Worm (Caenorhabditis elegans) whole organism, mixed stage, embryonic: Measurements from ENCODE around the gene F07G11.4.

Experiments
- M03D4.4 ChIP-seq: sonication (generic microtip); optimal IDR thresholded peaks from 2 replicates; lab custom pipeline; 2017; ENCODE audit warnings: mild to moderate bottlenecking, missing genetic modification characterization, missing compliant biosample characterization
- bed-3 ChIP-seq: fragments of 200-800 bp; sonication (Bioruptor generic); optimal IDR thresholded peaks from 3 replicates; lab custom pipeline; 2018; ENCODE audit warnings: mild to moderate bottlenecking, missing genetic modification characterization, moderate library complexity, missing compliant biosample characterization
- ceh-39 ChIP-seq: fragments of 150-350 bp; optimal IDR thresholded peaks from 2 replicates; lab custom pipeline; 2014; ENCODE audit warnings: missing biosample characterization, missing genetic modification characterization
- ceh-43 ChIP-seq: fragments of 200-800 bp; sonication (Bioruptor generic); optimal IDR thresholded peaks from 2 replicates; lab custom pipeline; 2018; ENCODE audit warnings: mild to moderate bottlenecking, missing genetic modification characterization, moderate library complexity, missing compliant biosample characterization
- ceh-83 ChIP-seq: fragments of 200-800 bp; sonication (Bioruptor generic); optimal IDR thresholded peaks from 2 replicates; lab custom pipeline; 2018; ENCODE audit warnings: mild to moderate bottlenecking, missing genetic modification characterization, missing compliant biosample characterization
- ces-1 ChIP-seq: fragments of 150-350 bp; optimal IDR thresholded peaks from 2 replicates; lab custom pipeline; 2014; ENCODE audit warnings: missing biosample characterization, missing genetic modification reagents, missing genetic modification characterization
- cnd-1 ChIP-seq: fragments of 200-800 bp; sonication (Bioruptor generic); optimal IDR thresholded peaks from 2 replicates; lab custom pipeline; 2018; ENCODE audit warnings: mild to moderate bottlenecking, missing genetic modification characterization, missing compliant biosample characterization
- drap-1 ChIP-seq: fragments of 200-800 bp; sonication (Bioruptor generic); optimal IDR thresholded peaks from 3 replicates; lab custom pipeline; 2018; ENCODE audit warnings: mild to moderate bottlenecking, missing genetic modification characterization, missing compliant biosample characterization
- elt-1 ChIP-seq: sonication (generic microtip); optimal IDR thresholded peaks from 2 replicates; lab custom pipeline; 2017; ENCODE audit warnings: missing genetic modification characterization, mild to moderate bottlenecking, missing compliant biosample characterization, antibody characterized with exemption, moderate library complexity, borderline replicate concordance; ENCODE audit not compliant: insufficient read depth
- elt-3 ChIP-seq: fragments of 150-350 bp; optimal IDR thresholded peaks from 2 replicates; lab custom pipeline; 2014; ENCODE audit warnings: missing biosample characterization, missing genetic modification characterization
- flh-1 ChIP-seq: fragments of 200-800 bp; sonication (Bioruptor generic); optimal IDR thresholded peaks from 2 replicates; lab custom pipeline; 2018; ENCODE audit warnings: mild to moderate bottlenecking, missing genetic modification characterization, moderate library complexity, missing compliant biosample characterization
- hlh-1 ChIP-seq: fragments of 150-350 bp; optimal IDR thresholded peaks from 2 replicates; lab custom pipeline; 2014; ENCODE audit warnings: missing biosample characterization, missing genetic modification reagents, missing genetic modification characterization
- lin-13 ChIP-seq: fragments of 150-350 bp; optimal IDR thresholded peaks from 2 replicates; lab custom pipeline; 2014; ENCODE audit warnings: missing biosample characterization, missing genetic modification characterization
- lin-32 ChIP-seq: fragments of 200-800 bp; sonication (Bioruptor generic); optimal IDR thresholded peaks from 2 replicates; lab custom pipeline; 2018; ENCODE audit warnings: mild to moderate bottlenecking, missing genetic modification characterization, missing compliant biosample characterization
- lsy-2 ChIP-seq: fragments of 150-350 bp; optimal IDR thresholded peaks from 2 replicates; lab custom pipeline; 2014; ENCODE audit warnings: missing biosample characterization, missing genetic modification characterization
- mab-5 ChIP-seq: fragments of 150-350 bp; optimal IDR thresholded peaks from 2 replicates; lab custom pipeline; 2014; ENCODE audit warnings: missing biosample characterization, missing genetic modification characterization
- mep-1 ChIP-seq: fragments of 150-350 bp; optimal IDR thresholded peaks from 2 replicates; lab custom pipeline; 2017; ENCODE audit warnings: missing biosample characterization, missing genetic modification reagents, missing genetic modification characterization, inconsistent platforms
- mls-2 ChIP-seq: sonication (generic microtip); optimal IDR thresholded peaks from 2 replicates; lab custom pipeline; 2016; ENCODE audit warnings: mild to moderate bottlenecking, missing genetic modification characterization, moderate library complexity, missing compliant biosample characterization
- nhr-12 ChIP-seq: fragments of 150-350 bp; optimal IDR thresholded peaks from 2 replicates; lab custom pipeline; 2014; ENCODE audit warnings: missing biosample characterization, missing genetic modification characterization
- nhr-2 ChIP-seq: fragments of 150-350 bp; optimal IDR thresholded peaks from 2 replicates; lab custom pipeline; 2014; ENCODE audit warnings: missing biosample characterization, missing genetic modification characterization
- nhr-237 ChIP-seq: fragments of 150-350 bp; optimal IDR thresholded peaks from 2 replicates; lab custom pipeline; 2014; ENCODE audit warnings: missing biosample characterization, missing genetic modification characterization
- nhr-28 ChIP-seq: fragments of 150-350 bp; optimal IDR thresholded peaks from 2 replicates; lab custom pipeline; 2014; ENCODE audit warnings: missing biosample characterization, missing genetic modification characterization
- nhr-76 ChIP-seq: sonication (generic microtip); optimal IDR thresholded peaks from 2 replicates; lab custom pipeline; 2017; ENCODE audit warnings: missing biosample characterization, missing genetic modification characterization
- pha-4 ChIP-seq: fragments of 150-350 bp; optimal IDR thresholded peaks from 2 replicates; lab custom pipeline; 2018; ENCODE audit warnings: missing biosample characterization, missing genetic modification reagents, missing genetic modification characterization
- sem-2 ChIP-seq: fragments of 200-800 bp; sonication (Bioruptor generic); optimal IDR thresholded peaks from 2 replicates; lab custom pipeline; 2018; ENCODE audit warnings: mild to moderate bottlenecking, missing genetic modification characterization, missing compliant biosample characterization
- snpc-4 ChIP-seq: fragments of 150-350 bp; optimal IDR thresholded peaks from 2 replicates; lab custom pipeline; 2014; ENCODE audit warnings: missing biosample characterization, missing genetic modification characterization
- sptf-1 ChIP-seq: sonication (generic microtip); optimal IDR thresholded peaks from 2 replicates; lab custom pipeline; 2017; ENCODE audit warnings: mild to moderate bottlenecking, missing genetic modification characterization, moderate library complexity, missing compliant biosample characterization
- unc-120 ChIP-seq: sonication (generic microtip); optimal IDR thresholded peaks from 2 replicates; lab custom pipeline; 2017; ENCODE audit warnings: missing genetic modification characterization, missing compliant biosample characterization; ENCODE audit not compliant: poor library complexity, severe bottlenecking
- unc-39 ChIP-seq: fragments of 150-350 bp; optimal IDR thresholded peaks from 2 replicates; lab custom pipeline; 2014; ENCODE audit warnings: missing biosample characterization, missing genetic modification characterization
- unc-62 ChIP-seq: fragments of 150-350 bp; optimal IDR thresholded peaks from 2 replicates; lab custom pipeline; 2014; ENCODE audit warnings: missing biosample characterization, missing genetic modification reagents, missing genetic modification characterization
- zip-8 ChIP-seq: fragments of 150-350 bp; optimal IDR thresholded peaks from 2 replicates; lab custom pipeline; 2014; ENCODE audit warnings: missing biosample characterization, missing genetic modification characterization
- ztf-11 ChIP-seq: fragments of 150-350 bp; optimal IDR thresholded peaks from 2 replicates; lab custom pipeline; 2014; ENCODE audit warnings: missing biosample characterization, missing genetic modification characterization

The F07G11.4 gene

DNA sequence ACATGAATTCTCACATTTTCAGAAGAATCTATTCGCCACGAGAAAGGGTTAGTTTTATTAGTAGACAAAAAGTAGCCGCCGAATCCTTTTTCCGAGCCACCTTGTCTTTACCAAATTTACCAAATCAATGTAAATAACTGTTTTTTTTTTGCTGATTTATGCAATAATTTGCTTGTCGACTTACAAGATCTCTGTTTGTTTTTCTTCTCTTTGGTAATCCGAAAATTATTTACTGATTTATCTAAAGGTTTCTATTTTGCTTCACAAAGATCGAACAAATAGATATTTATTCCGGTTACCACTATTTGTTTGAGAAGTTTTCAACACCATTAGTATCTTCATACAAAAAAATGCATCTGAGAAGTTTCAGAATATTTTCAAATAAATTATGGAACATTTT, 29.1 kb downstream of the F07G11.4 start, which contains the start of gene C13A2.7:
Gene C13A2.7, plus strand, starts transcription at position 301 of the 400 bp plus-strand sequence.
- no peak for TF ChIP-seq ztf-11 (tag; lab: Kevin White, UChicago)
- TF ChIP-seq ceh-39: no peak
- TF ChIP-seq sem-2 (GFP tag; lab: Kevin White, UChicago): no peak
- TF ChIP-seq drap-1 (GFP tag; lab: Kevin White, UChicago): no peak
- TF ChIP-seq bed-3 (GFP tag; lab: Kevin White, UChicago): no peak
- TF ChIP-seq flh-1 (GFP tag; lab: Kevin White, UChicago): no peak
- no peak for TF ChIP-seq nhr-237 (tag; lab: Kevin White, UChicago)
- TF ChIP-seq nhr-28: no peak
- no peak for TF ChIP-seq hlh-1 (tag; lab: Kevin White, UChicago)
- no peak for TF ChIP-seq pha-4 (tag; lab: Kevin White, UChicago)
- no peak for TF ChIP-seq mls-2
- TF ChIP-seq nhr-2 (tag; lab: Kevin White, UChicago): no peak
- no peak for TF ChIP-seq ces-1 (GFP tag; lab: Kevin White, UChicago)

DNA sequence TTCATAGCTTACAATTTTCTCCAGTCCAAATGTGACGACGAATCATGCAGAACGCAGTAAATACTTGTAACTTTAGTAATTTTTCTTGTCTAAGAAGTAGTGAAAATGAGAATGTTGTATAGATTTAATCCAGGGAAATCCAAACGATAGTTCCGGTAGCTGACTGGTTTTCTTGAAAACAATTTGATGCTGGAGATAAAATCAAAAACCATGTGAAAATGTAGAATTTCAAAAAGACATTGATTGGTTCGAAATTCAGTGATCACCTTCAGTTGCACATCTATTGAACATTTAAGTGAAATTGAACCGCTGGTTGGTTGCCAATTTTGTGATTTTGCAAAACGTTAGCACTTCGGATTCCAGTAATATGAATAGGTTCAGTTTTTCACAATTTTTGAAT, 31.1 kb downstream of the F07G11.4 start, which contains the start of gene C13A2.9:
Gene C13A2.9, minus strand, starts transcription at position 101 of the 400 bp plus-strand sequence.
- TF ChIP-seq ceh-43 (GFP tag; lab: Kevin White, UChicago): no peak
- TF ChIP-seq lsy-2 (tag; lab: Kevin White, UChicago): no peak
- TF ChIP-seq ceh-39: no peak
- TF ChIP-seq nhr-76 (tag; lab: Kevin White, UChicago): no peak
- TF ChIP-seq ceh-83 (GFP tag; lab: Kevin White, UChicago): no peak
- TF ChIP-seq elt-3: no peak
- no peak for TF ChIP-seq mep-1 (tag; lab: Kevin White, UChicago)
- TF ChIP-seq mab-5 (tag; lab: Kevin White, UChicago): no peak
- no peak for TF ChIP-seq zip-8
- no peak for TF ChIP-seq M03D4.4 (tag; lab: Kevin White, UChicago)
- no peak for TF ChIP-seq nhr-12 (tag; lab: Kevin White, UChicago)
- TF ChIP-seq unc-62 (GFP tag; lab: Kevin White, UChicago): no peak
- TF ChIP-seq hlh-1 (tag; lab: Kevin White, UChicago): no peak
- no peak for TF ChIP-seq cnd-1 (tag; lab: Kevin White, UChicago)
- TF ChIP-seq ces-1 (GFP tag; lab: Kevin White, UChicago): no peak
- no peak for TF ChIP-seq elt-1 (tag; lab: Kevin White, UChicago)
- TF ChIP-seq nhr-28: no peak
- no peak for TF ChIP-seq unc-39 (tag; lab: Kevin White, UChicago)

DNA sequence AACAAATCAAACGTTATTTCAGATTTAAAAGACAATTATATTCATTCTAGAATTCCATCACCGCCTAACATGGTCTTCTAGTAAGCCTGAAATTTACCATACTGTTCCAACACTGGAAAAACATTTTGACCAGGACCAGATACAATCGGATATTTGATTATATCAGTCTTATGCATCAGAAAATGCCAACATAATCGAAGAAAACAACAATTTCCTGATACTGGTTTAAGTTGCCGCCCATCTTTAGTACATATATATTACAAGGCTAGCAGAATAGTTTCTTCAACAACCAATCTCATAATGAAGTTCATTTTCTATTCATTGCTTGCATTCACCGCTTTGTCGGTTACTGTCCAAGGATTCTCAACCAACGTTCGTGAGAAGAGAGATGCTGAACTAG, 36.2 kb downstream of the F07G11.4 start, which contains the start of gene C13A2.12:
Gene C13A2.12, plus strand, starts transcription at position 301 of the 400 bp plus-strand sequence.
- TF ChIP-seq ces-1 (GFP tag; lab: Kevin White, UChicago) (no peak), lin-13 (tag; lab: Kevin White, UChicago) (no peak), nhr-76 (tag; lab: Kevin White, UChicago) (no peak), mep-1 (tag; lab: Kevin White, UChicago) (no peak), elt-1 (tag; lab: Kevin White, UChicago) (no peak)

DNA sequence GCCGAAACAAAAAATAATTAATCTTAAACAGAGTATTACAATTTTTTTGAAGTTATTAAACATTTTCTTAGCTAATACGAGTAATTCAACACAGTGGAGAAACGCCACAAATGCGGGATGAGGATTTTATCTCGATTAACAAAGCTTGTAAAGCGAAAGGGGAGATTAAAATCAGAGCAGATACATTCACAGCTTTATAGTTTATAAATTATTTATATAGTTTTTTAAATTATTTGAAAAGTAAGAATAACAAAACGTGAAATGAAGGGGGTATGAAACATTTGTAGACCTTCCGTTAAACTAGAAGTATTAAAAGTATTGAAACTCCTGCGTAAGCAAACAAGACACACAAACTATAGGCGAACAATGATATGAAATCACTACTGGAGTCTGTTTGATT, 40.1 kb downstream of the F07G11.4 start, which contains the start of gene C05C8.8:
Gene C05C8.8, minus strand, starts transcription at position 101 of the 400 bp plus-strand sequence.
- TF ChIP-seq nhr-2 (tag; lab: Kevin White, UChicago) (no peak), pha-4 (tag; lab: Kevin White, UChicago) (no peak), mab-5 (tag; lab: Kevin White, UChicago) (no peak), nhr-237 (tag; lab: Kevin White, UChicago) (no peak), M03D4.4 (tag; lab: Kevin White, UChicago) (no peak), mep-1 (tag; lab: Kevin White, UChicago) (no peak), snpc-4 (tag; lab: Kevin White, UChicago) (no peak), ces-1 (GFP tag; lab: Kevin White, UChicago) (no peak), lin-32 (no peak), bed-3 (GFP tag; lab: Kevin White, UChicago) (no peak), sptf-1 (tag; lab: Kevin White, UChicago) (no peak), ceh-43 (GFP tag; lab: Kevin White, UChicago) (no peak), sem-2 (GFP tag; lab: Kevin White, UChicago) (no peak), nhr-28 (no peak), unc-120 (tag; lab: Kevin White, UChicago) (no peak), unc-62 (GFP tag; lab: Kevin White, UChicago) (no peak), mls-2 (no peak)
